Worm (Caenorhabditis elegans): ENCODE measurements around the gene ugt-5.

The ugt-5 gene

DNA sequence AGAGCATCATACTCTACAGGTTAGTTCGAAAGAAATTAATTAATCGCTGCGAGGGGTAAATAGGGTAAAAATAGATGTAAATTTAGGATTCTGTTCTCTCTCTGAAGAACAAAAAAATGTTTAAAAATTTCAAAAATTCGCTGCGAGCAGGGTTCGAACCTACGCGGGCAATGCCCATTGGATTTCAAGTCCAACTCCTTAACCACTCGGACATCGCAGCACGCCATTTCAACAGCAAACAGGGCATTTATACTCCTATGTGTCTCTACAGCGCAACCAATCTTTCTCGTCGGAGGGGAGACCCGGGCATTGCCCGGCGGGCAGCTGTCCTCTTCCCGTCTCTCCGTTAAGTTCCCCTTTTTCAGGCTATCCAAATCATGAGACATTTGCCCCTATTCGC lies 12.5 kb downstream of the ugt-5 start:
- TF ChIP-seq pha-4 (tag; optimal IDR thresholded peaks at IDR 0.05) (peak; percentile 62), ham-2 (GFP tag; optimal IDR thresholded peaks at IDR 0.05) (peak; percentile 78), drap-1 (GFP tag; optimal IDR thresholded peaks at IDR 0.05) (peak; percentile 96), nhr-76 (tag; optimal IDR thresholded peaks at IDR 0.05) (no peak), ceh-39 (tag; optimal IDR thresholded peaks at IDR 0.05) (no peak), mls-2 (tag; optimal IDR thresholded peaks at IDR 0.05) (peak; percentile 98), lin-13 (tag; optimal IDR thresholded peaks at IDR 0.05) (peak; percentile 24), sem-2 (GFP tag; optimal IDR thresholded peaks at IDR 0.05) (peak; percentile 90), mep-1 (tag; optimal IDR thresholded peaks at IDR 0.05) (peak; percentile 76), M03D4.4 (tag; optimal IDR thresholded peaks at IDR 0.05) (peak; percentile 94), hlh-1 (tag; optimal IDR thresholded peaks at IDR 0.05) (no peak), mab-5 (tag; optimal IDR thresholded peaks at IDR 0.05) (no peak), lsy-2 (tag; optimal IDR thresholded peaks at IDR 0.05) (peak; percentile 55), elt-1 (tag; optimal IDR thresholded peaks at IDR 0.05; ENCODE audit: borderline replicate concordance, insufficient read depth) (no peak), flh-1 (GFP tag; optimal IDR thresholded peaks at IDR 0.05) (peak; percentile 84), unc-39 (tag; optimal IDR thresholded peaks at IDR 0.05) (no peak), snpc-4 (tag; optimal IDR thresholded peaks at IDR 0.05) (no peak), nhr-237 (tag; optimal IDR thresholded peaks at IDR 0.05) (no peak), cnd-1 (tag; optimal IDR thresholded peaks at IDR 0.05) (peak; percentile 93), unc-120 (tag; optimal IDR thresholded peaks at IDR 0.05; ENCODE audit: poor library complexity, severe bottlenecking) (peak; percentile 93), nhr-2 (tag; optimal IDR thresholded peaks at IDR 0.05) (no peak), unc-62 (GFP tag; optimal IDR thresholded peaks at IDR 0.05) (peak; percentile 26), blmp-1 (tag; optimal IDR thresholded peaks at IDR 0.05) (no peak), elt-3 (tag; optimal IDR thresholded peaks at IDR 0.05) (peak; percentile 8), zip-8 (tag; optimal IDR thresholded peaks at IDR 0.05) (no peak), nhr-28 (tag; optimal IDR thresholded peaks at IDR 0.05) (peak; percentile 66), tbx-8 (GFP tag; optimal IDR thresholded peaks at IDR 0.05) (peak; percentile 75), ztf-11 (tag; optimal IDR thresholded peaks at IDR 0.05) (peak; percentile 59), bed-3 (GFP tag; optimal IDR thresholded peaks at IDR 0.05) (peak; percentile 86), lin-32 (GFP tag; optimal IDR thresholded peaks at IDR 0.05) (peak; percentile 92), sptf-1 (tag; optimal IDR thresholded peaks at IDR 0.05) (peak; percentile 97), ceh-43 (GFP tag; optimal IDR thresholded peaks at IDR 0.05) (peak; percentile 88), ceh-83 (GFP tag; optimal IDR thresholded peaks at IDR 0.05) (peak; percentile 95), nhr-12 (tag; optimal IDR thresholded peaks at IDR 0.05) (no peak), ces-1 (GFP tag; optimal IDR thresholded peaks at IDR 0.05) (no peak)

DNA sequence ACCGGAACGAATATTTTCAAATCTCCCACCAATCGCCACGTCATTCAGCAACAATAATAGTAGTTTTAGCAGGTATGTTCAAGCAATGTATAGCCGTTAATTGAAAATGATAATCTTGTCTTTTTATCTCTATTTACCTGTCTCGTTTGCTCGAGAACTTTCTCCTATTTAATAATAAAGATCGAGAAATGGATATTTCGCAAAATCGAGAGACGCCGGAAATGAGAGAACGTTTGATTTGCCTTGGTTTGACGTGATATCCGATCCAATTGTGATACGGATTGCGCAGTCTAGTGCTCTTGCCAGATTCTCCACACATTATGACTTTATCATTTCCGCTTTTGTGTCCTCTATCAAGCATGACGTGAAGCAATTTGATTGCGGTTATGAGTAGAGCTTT lies 18.9 kb downstream of the ugt-5 start:
- TF ChIP-seq M03D4.4 (tag; optimal IDR thresholded peaks at IDR 0.05) (no peak), nhr-12 (tag; optimal IDR thresholded peaks at IDR 0.05) (no peak), ceh-39 (tag; optimal IDR thresholded peaks at IDR 0.05) (no peak), sem-2 (GFP tag; optimal IDR thresholded peaks at IDR 0.05) (no peak), nhr-2 (tag; optimal IDR thresholded peaks at IDR 0.05) (no peak), unc-120 (tag; optimal IDR thresholded peaks at IDR 0.05; ENCODE audit: poor library complexity, severe bottlenecking) (no peak), nhr-28 (tag; optimal IDR thresholded peaks at IDR 0.05) (no peak), mls-2 (tag; optimal IDR thresholded peaks at IDR 0.05) (no peak), cnd-1 (tag; optimal IDR thresholded peaks at IDR 0.05) (no peak), pha-4 (tag; optimal IDR thresholded peaks at IDR 0.05) (no peak), elt-1 (tag; optimal IDR thresholded peaks at IDR 0.05; ENCODE audit: borderline replicate concordance, insufficient read depth) (no peak), drap-1 (GFP tag; optimal IDR thresholded peaks at IDR 0.05) (no peak), blmp-1 (tag; optimal IDR thresholded peaks at IDR 0.05) (no peak), ztf-11 (tag; optimal IDR thresholded peaks at IDR 0.05) (no peak), nhr-237 (tag; optimal IDR thresholded peaks at IDR 0.05) (no peak), ceh-83 (GFP tag; optimal IDR thresholded peaks at IDR 0.05) (no peak), hlh-1 (tag; optimal IDR thresholded peaks at IDR 0.05) (no peak), zip-8 (tag; optimal IDR thresholded peaks at IDR 0.05) (no peak), snpc-4 (tag; optimal IDR thresholded peaks at IDR 0.05) (no peak)

ce11 chrV:12773222-12773621 lies 19.5 kb downstream of the ugt-5 start, which contains the start of gene ZC455.1:
TSS of gene ZC455.1 (plus strand) at chrV:12773522.
- TF ChIP-seq nhr-237 (tag; optimal IDR thresholded peaks at IDR 0.05) (no peak), blmp-1 (tag; optimal IDR thresholded peaks at IDR 0.05) (no peak), nhr-76 (tag; optimal IDR thresholded peaks at IDR 0.05) (no peak), lsy-2 (tag; optimal IDR thresholded peaks at IDR 0.05) (no peak), zip-8 (tag; optimal IDR thresholded peaks at IDR 0.05) (no peak), M03D4.4 (tag; optimal IDR thresholded peaks at IDR 0.05) (no peak), unc-62 (GFP tag; optimal IDR thresholded peaks at IDR 0.05) (no peak)

All from whole organism, mixed stage, embryonic.